Worm (Caenorhabditis elegans) whole organism, L3 larva: ENCODE measurements around the gene egas-1.

Experiments
- R02D3.7 ChIP-seq: fragments of 150-350 bp; optimal IDR thresholded peaks from 2 replicates; lab custom pipeline; 2014; ENCODE audit warnings: missing biosample characterization, missing genetic modification characterization
- ZK546.5 ChIP-seq: sonication (generic microtip); optimal IDR thresholded peaks from 2 replicates; lab custom pipeline; 2017; ENCODE audit warnings: missing biosample characterization, missing genetic modification characterization
- aly-2 ChIP-seq: fragments of 150-350 bp; optimal IDR thresholded peaks from 2 replicates; lab custom pipeline; 2014; ENCODE audit warnings: missing biosample characterization, missing genetic modification characterization
- ama-1 ChIP-seq: fragments of 150-350 bp; optimal IDR thresholded peaks from 2 replicates; lab custom pipeline; 2018
- ceh-16 ChIP-seq: sonication (generic microtip); optimal IDR thresholded peaks from 2 replicates; lab custom pipeline; 2017; ENCODE audit warnings: missing biosample characterization, missing genetic modification characterization
- ceh-28 ChIP-seq: fragments of 150-350 bp; optimal IDR thresholded peaks from 2 replicates; lab custom pipeline; 2014; ENCODE audit warnings: missing biosample characterization, missing genetic modification reagents, missing genetic modification characterization
- ceh-82 ChIP-seq: fragments of 150-350 bp; optimal IDR thresholded peaks from 2 replicates; lab custom pipeline; 2014; ENCODE audit warnings: missing biosample characterization, missing genetic modification characterization
- daf-12 ChIP-seq: fragments of 150-350 bp; optimal IDR thresholded peaks from 2 replicates; lab custom pipeline; 2014; ENCODE audit warnings: missing biosample characterization, missing genetic modification reagents, missing genetic modification characterization
- egl-27 ChIP-seq: sonication (generic microtip); optimal IDR thresholded peaks from 4 replicates; lab custom pipeline; 2017; ENCODE audit warnings: missing biosample characterization, missing genetic modification reagents, missing genetic modification characterization
- egl-5 ChIP-seq: fragments of 150-350 bp; optimal IDR thresholded peaks from 2 replicates; lab custom pipeline; 2017; ENCODE audit warnings: missing biosample characterization, missing genetic modification reagents, missing genetic modification characterization, inconsistent platforms
- elt-1 ChIP-seq: fragments of 150-350 bp; optimal IDR thresholded peaks from 2 replicates; lab custom pipeline; 2014; ENCODE audit warnings: missing biosample characterization, missing genetic modification characterization
- elt-2 ChIP-seq: sonication (generic microtip); optimal IDR thresholded peaks from 2 replicates; lab custom pipeline; 2016; ENCODE audit warnings: missing genetic modification reagents, mild to moderate bottlenecking, missing genetic modification characterization, missing compliant biosample characterization
- eor-1 ChIP-seq, 2 experiments: fragments of 150-350 bp; optimal IDR thresholded peaks; 2 replicates each; lab custom pipeline; 2014 to 2018; ENCODE audit warnings: missing biosample characterization in 2 of 2, missing genetic modification characterization in 2 of 2
- fkh-10 ChIP-seq: sonication (generic microtip); optimal IDR thresholded peaks from 2 replicates; lab custom pipeline; 2017; ENCODE audit warnings: missing biosample characterization, missing genetic modification reagents, missing genetic modification characterization
- hmg-11 ChIP-seq: sonication (generic microtip); optimal IDR thresholded peaks from 2 replicates; lab custom pipeline; 2016; ENCODE audit warnings: missing genetic modification characterization, missing compliant biosample characterization
- lin-15B ChIP-seq: fragments of 150-350 bp; optimal IDR thresholded peaks from 2 replicates; lab custom pipeline; 2014; ENCODE audit warnings: missing biosample characterization, missing genetic modification characterization
- lin-39 ChIP-seq: fragments of 150-350 bp; optimal IDR thresholded peaks from 2 replicates; lab custom pipeline; 2018; ENCODE audit warnings: missing biosample characterization, missing genetic modification reagents, missing genetic modification characterization
- lsy-12 ChIP-seq: sonication (generic microtip); optimal IDR thresholded peaks from 2 replicates; lab custom pipeline; 2016; ENCODE audit warnings: mild to moderate bottlenecking, missing genetic modification characterization, missing compliant biosample characterization
- mdl-1 ChIP-seq: fragments of 150-350 bp; optimal IDR thresholded peaks from 2 replicates; lab custom pipeline; 2014; ENCODE audit warnings: missing biosample characterization, missing genetic modification characterization
- mml-1 ChIP-seq: fragments of 150-350 bp; sonication (generic microtip); optimal IDR thresholded peaks from 3 replicates; lab custom pipeline; 2014; ENCODE audit warnings: missing biosample characterization, missing genetic modification characterization
- nfya-1 ChIP-seq: sonication (generic microtip); optimal IDR thresholded peaks from 2 replicates; lab custom pipeline; 2017; ENCODE audit warnings: missing genetic modification characterization, mild to moderate bottlenecking, missing compliant biosample characterization, antibody characterized with exemption, moderate library complexity; ENCODE audit not compliant: insufficient read depth
- nhr-11 ChIP-seq: fragments of 150-350 bp; optimal IDR thresholded peaks from 2 replicates; lab custom pipeline; 2014; ENCODE audit warnings: missing biosample characterization, missing genetic modification characterization
- nhr-12 ChIP-seq: fragments of 150-350 bp; optimal IDR thresholded peaks from 2 replicates; lab custom pipeline; 2014; ENCODE audit warnings: missing biosample characterization, missing genetic modification characterization
- nhr-25 ChIP-seq: sonication (generic microtip); optimal IDR thresholded peaks from 2 replicates; lab custom pipeline; 2017; ENCODE audit warnings: missing biosample characterization, missing genetic modification characterization
- nhr-43 ChIP-seq: sonication (generic microtip); optimal IDR thresholded peaks from 2 replicates; lab custom pipeline; 2016; ENCODE audit warnings: mild to moderate bottlenecking, missing genetic modification characterization, missing compliant biosample characterization; ENCODE audit not compliant: poor library complexity, severe bottlenecking
- pha-4 ChIP-seq: fragments of 150-350 bp; optimal IDR thresholded peaks from 2 replicates; lab custom pipeline; 2014; ENCODE audit warnings: missing biosample characterization, missing genetic modification reagents, missing genetic modification characterization
- pqm-1 ChIP-seq: fragments of 150-350 bp; optimal IDR thresholded peaks from 2 replicates; lab custom pipeline; 2017; ENCODE audit warnings: missing biosample characterization, missing genetic modification characterization, inconsistent platforms
- sea-2 ChIP-seq: fragments of 150-350 bp; sonication (generic microtip); optimal IDR thresholded peaks from 4 replicates; lab custom pipeline; 2014; ENCODE audit warnings: missing biosample characterization, missing genetic modification reagents, missing genetic modification characterization
- skn-1 ChIP-seq: fragments of 150-350 bp; optimal IDR thresholded peaks from 2 replicates; lab custom pipeline; 2014; ENCODE audit warnings: missing biosample characterization, missing genetic modification characterization
- snpc-4 ChIP-seq: fragments of 150-350 bp; optimal IDR thresholded peaks from 2 replicates; lab custom pipeline; 2014; ENCODE audit warnings: missing biosample characterization, missing genetic modification characterization
- tbx-2 ChIP-seq: sonication (generic microtip); optimal IDR thresholded peaks from 2 replicates; lab custom pipeline; 2016; ENCODE audit warnings: mild to moderate bottlenecking, missing genetic modification characterization, missing compliant biosample characterization
- unc-62 ChIP-seq: fragments of 150-350 bp; sonication (generic microtip); optimal IDR thresholded peaks from 4 replicates; lab custom pipeline; 2014; ENCODE audit warnings: missing biosample characterization, missing genetic modification reagents, missing genetic modification characterization
- zag-1 ChIP-seq: fragments of 150-350 bp; optimal IDR thresholded peaks from 2 replicates; lab custom pipeline; 2014; ENCODE audit warnings: missing biosample characterization, missing genetic modification characterization
- ztf-4 ChIP-seq: fragments of 150-350 bp; optimal IDR thresholded peaks from 2 replicates; lab custom pipeline; 2014; ENCODE audit warnings: missing biosample characterization, missing genetic modification characterization

The egas-1 gene

ce11 chrV:18671811-18672210 lies 31.7 kb downstream of the egas-1 start:
- TF ChIP-seq skn-1 (tag; lab: Kevin White, UChicago): no peak
- TF ChIP-seq zag-1 (tag; lab: Kevin White, UChicago): no peak
- no peak for TF ChIP-seq nhr-43
- no peak for TF ChIP-seq pha-4 (tag; lab: Kevin White, UChicago)
- no peak for TF ChIP-seq fkh-10 (GFP tag; lab: Kevin White, UChicago)
- TF ChIP-seq sea-2 (GFP tag; lab: Kevin White, UChicago): no peak
- TF ChIP-seq nhr-11 (tag; lab: Kevin White, UChicago): no peak
- TF ChIP-seq mdl-1 (tag; lab: Kevin White, UChicago): no peak
- TF ChIP-seq daf-12 (tag; lab: Kevin White, UChicago): no peak
- no peak for TF ChIP-seq pqm-1 (tag; lab: Kevin White, UChicago)
- no peak for TF ChIP-seq nhr-25

- TF ChIP-seq zag-1 (tag; lab: Kevin White, UChicago) (no peak), tbx-2 (tag; lab: Kevin White, UChicago) (no peak), ceh-82 (no peak), snpc-4 (tag; lab: Kevin White, UChicago) (no peak), ama-1 (lab: Kevin White, UChicago) (no peak), ztf-4 (tag; lab: Kevin White, UChicago) (no peak), fkh-10 (GFP tag; lab: Kevin White, UChicago) (no peak), nhr-25 (no peak), aly-2 (tag; lab: Kevin White, UChicago) (no peak), mml-1 (tag; lab: Kevin White, UChicago) (no peak), hmg-11 (no peak), elt-2 (no peak), skn-1 (tag; lab: Kevin White, UChicago) (no peak), pqm-1 (tag; lab: Kevin White, UChicago) (no peak), elt-1 (tag; lab: Kevin White, UChicago) (no peak)
These were observed 34.3 kb downstream of the egas-1 start for ce11 chrV:18674367-18674766.

ce11 chrV:18675390-18675789 lies 35.3 kb downstream of the egas-1 start:
- peak; percentile 65 for TF ChIP-seq ceh-28 (tag; lab: Kevin White, UChicago)

ce11 chrV:18684455-18684987 lies 44.4 kb downstream of the egas-1 start, which contains the start of gene Y69H2.17:
Gene Y69H2.17, plus strand, starts transcription at chrV:18684937.
- TF ChIP-seq ama-1 (lab: Kevin White, UChicago): no peak
- no peak for TF ChIP-seq ztf-4 (tag; lab: Kevin White, UChicago)
- TF ChIP-seq lsy-12 (tag; lab: Kevin White, UChicago): no peak
- no peak for TF ChIP-seq nfya-1 (tag; lab: Kevin White, UChicago)
- no peak for TF ChIP-seq hmg-11
- TF ChIP-seq fkh-10 (GFP tag; lab: Kevin White, UChicago): no peak
- TF ChIP-seq pha-4 (tag; lab: Kevin White, UChicago): no peak
- TF ChIP-seq ZK546.5: no peak
- TF ChIP-seq egl-27: no peak
- TF ChIP-seq egl-5 (tag; lab: Kevin White, UChicago): no peak
- no peak for TF ChIP-seq eor-1 (tag; optimal IDR thresholded peaks at IDR 0.05; lab: Kevin White, UChicago)
- no peak for TF ChIP-seq nhr-11 (tag; lab: Kevin White, UChicago)
- no peak for TF ChIP-seq lin-39 (tag; lab: Kevin White, UChicago)
- TF ChIP-seq nhr-43: no peak
- no peak for TF ChIP-seq tbx-2 (tag; lab: Kevin White, UChicago)
- TF ChIP-seq unc-62 (GFP tag; lab: Kevin White, UChicago): no peak
- no peak for TF ChIP-seq pqm-1 (tag; lab: Kevin White, UChicago)
- TF ChIP-seq ceh-16 (tag; lab: Kevin White, UChicago): no peak
- TF ChIP-seq nhr-25: no peak

- TF ChIP-seq hmg-11: no peak
- TF ChIP-seq eor-1 (tag; optimal IDR thresholded peaks at IDR 0.05; lab: Kevin White, UChicago): no peak
- TF ChIP-seq snpc-4 (tag; lab: Kevin White, UChicago): no peak
- TF ChIP-seq nhr-25: no peak
- no peak for TF ChIP-seq ZK546.5
- TF ChIP-seq elt-1 (tag; lab: Kevin White, UChicago): no peak
- no peak for TF ChIP-seq lin-15B
- TF ChIP-seq ceh-28 (tag; lab: Kevin White, UChicago): no peak
- TF ChIP-seq nhr-12 (tag; lab: Kevin White, UChicago): no peak
- TF ChIP-seq sea-2 (GFP tag; lab: Kevin White, UChicago): no peak
- no peak for TF ChIP-seq aly-2 (tag; lab: Kevin White, UChicago)
- no peak for TF ChIP-seq ceh-82
- TF ChIP-seq R02D3.7: no peak
- no peak for TF ChIP-seq zag-1 (tag; lab: Kevin White, UChicago)
These were observed 47.3 kb downstream of the egas-1 start for ce11 chrV:18687361-18687760.
